Worm (Caenorhabditis elegans): ENCODE measurements around the gene Y39C12A.9.

- TF ChIP-seq cog-1 (tag; optimal IDR thresholded peaks at IDR 0.05) (no peak), ref-1 (GFP tag; conservative IDR thresholded peaks at IDR 0.05) (no peak), tab-1 (GFP tag; IDR thresholded peaks at IDR 0.05) (no peak), ztf-29 (GFP tag; IDR thresholded peaks at IDR 0.05) (no peak), flt-1 (GFP tag; IDR thresholded peaks at IDR 0.05) (no peak)
These were observed 6.9 kb upstream of the Y39C12A.9 start for ce11 chrIV:12265877-12266276.
